Worm (Caenorhabditis elegans) whole organism, late embryonic: Measurements from ENCODE around the gene vrp-1.

Source experiments
- C08G9.2 ChIP-seq: sonication (generic microtip); optimal IDR thresholded peaks from 2 replicates; lab custom pipeline; 2016; ENCODE audit warnings: mild to moderate bottlenecking, missing genetic modification characterization, moderate library complexity, missing compliant biosample characterization
- F13H6.1 ChIP-seq: sonication (generic microtip); optimal IDR thresholded peaks from 2 replicates; lab custom pipeline; 2016; ENCODE audit warnings: missing genetic modification characterization, missing compliant biosample characterization
- K09A11.1 ChIP-seq: sonication (generic microtip); optimal IDR thresholded peaks from 2 replicates; lab custom pipeline; 2017; ENCODE audit warnings: antibody characterized with exemption, mild to moderate bottlenecking, missing genetic modification characterization, missing compliant biosample characterization; ENCODE audit not compliant: insufficient read depth
- ahr-1 ChIP-seq: sonication (generic microtip); optimal IDR thresholded peaks from 2 replicates; lab custom pipeline; 2016; ENCODE audit warnings: missing genetic modification characterization, missing compliant biosample characterization
- ceh-24 ChIP-seq: sonication (generic microtip); optimal IDR thresholded peaks from 2 replicates; lab custom pipeline; 2016; ENCODE audit warnings: mild to moderate bottlenecking, missing genetic modification characterization, missing compliant biosample characterization
- ceh-30 ChIP-seq: fragments of 150-350 bp; optimal IDR thresholded peaks from 2 replicates; lab custom pipeline; 2014; ENCODE audit warnings: missing biosample characterization, missing genetic modification characterization
- ceh-34 ChIP-seq: sonication (generic microtip); optimal IDR thresholded peaks from 2 replicates; lab custom pipeline; 2016; ENCODE audit warnings: mild to moderate bottlenecking, missing genetic modification characterization, missing compliant biosample characterization
- ceh-45 ChIP-seq: fragments of 200-800 bp; sonication (Bioruptor generic); IDR thresholded peaks from 2 replicates; pipeline ENCODE4 v1.3.6; 2022; ENCODE audit warnings: missing genetic modification reagents, missing genetic modification characterization, missing compliant biosample characterization
- ceh-6 ChIP-seq: fragments of 200-800 bp; sonication (Bioruptor generic); optimal IDR thresholded peaks from 2 replicates; lab custom pipeline; 2018; ENCODE audit warnings: mild to moderate bottlenecking, missing genetic modification characterization, missing compliant biosample characterization
- ceh-9 ChIP-seq: sonication (generic microtip); optimal IDR thresholded peaks from 2 replicates; lab custom pipeline; 2016; ENCODE audit warnings: mild to moderate bottlenecking, missing genetic modification characterization, inconsistent platforms, missing compliant biosample characterization
- che-1 ChIP-seq: sonication (generic microtip); optimal IDR thresholded peaks from 2 replicates; lab custom pipeline; 2016; ENCODE audit warnings: mild to moderate bottlenecking, missing genetic modification characterization, missing compliant biosample characterization
- elt-2 ChIP-seq: sonication (generic microtip); optimal IDR thresholded peaks from 2 replicates; lab custom pipeline; 2016; ENCODE audit warnings: missing genetic modification reagents, missing genetic modification characterization, missing compliant biosample characterization
- elt-4 ChIP-seq: sonication (generic microtip); optimal IDR thresholded peaks from 2 replicates; lab custom pipeline; 2016; ENCODE audit warnings: missing genetic modification characterization, missing compliant biosample characterization
- ets-4 ChIP-seq: sonication (generic microtip); optimal IDR thresholded peaks from 2 replicates; lab custom pipeline; 2016; ENCODE audit warnings: missing genetic modification characterization, missing compliant biosample characterization
- eyg-1 ChIP-seq: sonication (generic microtip); optimal IDR thresholded peaks from 2 replicates; lab custom pipeline; 2016; ENCODE audit warnings: missing genotype, missing genetic modification characterization, missing compliant biosample characterization
- fax-1 ChIP-seq: sonication (generic microtip); optimal IDR thresholded peaks from 2 replicates; lab custom pipeline; 2016; ENCODE audit warnings: missing genotype, missing genetic modification characterization, missing compliant biosample characterization
- hlh-13 ChIP-seq: fragments of 200-800 bp; sonication (Bioruptor generic); optimal IDR thresholded peaks from 2 replicates; lab custom pipeline; 2018; ENCODE audit warnings: mild to moderate bottlenecking, missing genetic modification characterization, missing compliant biosample characterization
- hlh-15 ChIP-seq: sonication (generic microtip); optimal IDR thresholded peaks from 2 replicates; lab custom pipeline; 2016; ENCODE audit warnings: missing genetic modification characterization, missing compliant biosample characterization
- hlh-6 ChIP-seq: sonication (generic microtip); optimal IDR thresholded peaks from 2 replicates; lab custom pipeline; 2016; ENCODE audit warnings: missing genotype, missing genetic modification characterization, missing compliant biosample characterization
- lim-6 ChIP-seq: sonication (generic microtip); optimal IDR thresholded peaks from 2 replicates; lab custom pipeline; 2016; ENCODE audit warnings: missing genetic modification characterization, missing compliant biosample characterization
- nhr-11 ChIP-seq: fragments of 150-350 bp; optimal IDR thresholded peaks from 2 replicates; lab custom pipeline; 2014; ENCODE audit warnings: missing biosample characterization, missing genetic modification characterization
- nhr-232 ChIP-seq: sonication (generic microtip); optimal IDR thresholded peaks from 2 replicates; lab custom pipeline; 2016; ENCODE audit warnings: missing genetic modification characterization, missing compliant biosample characterization
- npax-4 ChIP-seq: sonication (generic microtip); optimal IDR thresholded peaks from 2 replicates; lab custom pipeline; 2016; ENCODE audit warnings: missing genetic modification characterization, missing compliant biosample characterization
- odd-2 ChIP-seq: sonication (generic microtip); optimal IDR thresholded peaks from 2 replicates; lab custom pipeline; 2017; ENCODE audit warnings: antibody characterized with exemption, mild to moderate bottlenecking, missing genetic modification characterization, missing compliant biosample characterization
- pag-3 ChIP-seq: sonication (generic microtip); optimal IDR thresholded peaks from 2 replicates; lab custom pipeline; 2016; ENCODE audit warnings: missing compliant biosample characterization, missing genetic modification characterization, borderline replicate concordance
- pat-9 ChIP-seq: fragments of 200-800 bp; sonication (Bioruptor generic); optimal IDR thresholded peaks from 2 replicates; lab custom pipeline; 2018; ENCODE audit warnings: mild to moderate bottlenecking, missing genetic modification characterization, moderate library complexity, missing compliant biosample characterization
- pax-1 ChIP-seq: fragments of 150-350 bp; optimal IDR thresholded peaks from 2 replicates; lab custom pipeline; 2014; ENCODE audit warnings: missing biosample characterization, missing genetic modification characterization
- pha-2 ChIP-seq: sonication (generic microtip); optimal IDR thresholded peaks from 2 replicates; lab custom pipeline; 2017; ENCODE audit warnings: mild to moderate bottlenecking, missing genetic modification characterization, missing compliant biosample characterization
- pha-4 ChIP-seq: fragments of 150-350 bp; optimal IDR thresholded peaks from 2 replicates; lab custom pipeline; 2018; ENCODE audit warnings: missing biosample characterization, missing genetic modification reagents, missing genetic modification characterization
- ref-2 ChIP-seq: sonication (generic microtip); optimal IDR thresholded peaks from 2 replicates; lab custom pipeline; 2016; ENCODE audit warnings: missing genetic modification characterization, missing compliant biosample characterization
- rnt-1 ChIP-seq: sonication (generic microtip); optimal IDR thresholded peaks from 2 replicates; lab custom pipeline; 2016; ENCODE audit warnings: missing genetic modification characterization, missing compliant biosample characterization
- sox-2 ChIP-seq: fragments of 200-800 bp; sonication (Bioruptor generic); IDR thresholded peaks from 2 replicates; pipeline ENCODE4 v1.3.6; 2022; ENCODE audit warnings: missing genetic modification reagents, missing genetic modification characterization, missing compliant biosample characterization
- sox-4 ChIP-seq: sonication (generic microtip); optimal IDR thresholded peaks from 2 replicates; lab custom pipeline; 2017; ENCODE audit warnings: mild to moderate bottlenecking, missing genetic modification characterization, inconsistent platforms, missing compliant biosample characterization
- syd-9 ChIP-seq: sonication (generic microtip); optimal IDR thresholded peaks from 2 replicates; lab custom pipeline; 2016; ENCODE audit warnings: mild to moderate bottlenecking, missing genetic modification characterization, moderate library complexity, missing compliant biosample characterization
- tbx-2 ChIP-seq: sonication (generic microtip); optimal IDR thresholded peaks from 2 replicates; lab custom pipeline; 2016; ENCODE audit warnings: missing genetic modification characterization, missing compliant biosample characterization
- tbx-7 ChIP-seq: sonication (generic microtip); optimal IDR thresholded peaks from 2 replicates; lab custom pipeline; 2016; ENCODE audit warnings: missing genotype, missing genetic modification characterization, missing compliant biosample characterization
- ttx-3 ChIP-seq: sonication (generic microtip); optimal IDR thresholded peaks from 2 replicates; lab custom pipeline; 2016; ENCODE audit warnings: missing genetic modification reagents, missing genetic modification characterization, missing compliant biosample characterization
- unc-86 ChIP-seq: sonication (generic microtip); optimal IDR thresholded peaks from 2 replicates; lab custom pipeline; 2016; ENCODE audit warnings: missing genetic modification characterization, missing compliant biosample characterization

Gene vrp-1

DNA sequence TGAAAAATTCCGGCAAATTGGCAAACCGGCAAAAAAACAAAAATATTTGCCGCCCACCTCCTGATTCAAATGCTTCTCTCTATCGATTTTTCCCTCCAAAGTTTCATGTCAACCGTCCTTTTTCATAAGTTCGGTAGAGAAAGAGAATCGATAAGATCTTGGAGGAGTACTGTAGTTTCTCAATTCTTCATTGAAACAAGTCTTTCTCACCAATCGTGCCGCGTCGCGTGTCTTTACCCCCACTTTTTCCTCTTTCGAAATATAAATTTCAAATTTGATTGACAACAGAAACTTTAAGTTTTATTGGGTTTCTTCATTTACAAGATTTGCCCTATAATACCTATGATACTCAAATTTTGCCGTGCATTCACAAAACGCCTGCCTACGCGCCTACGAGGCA lies 6.2 kb downstream of the vrp-1 start:
- no peak for TF ChIP-seq syd-9 (tag; lab: Kevin White, UChicago)
- no peak for TF ChIP-seq pat-9
- TF ChIP-seq tbx-2: no peak
- TF ChIP-seq hlh-13 (GFP tag; lab: Kevin White, UChicago): no peak
- TF ChIP-seq tbx-7 (tag; lab: Kevin White, UChicago): no peak
- no peak for TF ChIP-seq elt-4 (tag; lab: Kevin White, UChicago)
- TF ChIP-seq F13H6.1 (tag; lab: Kevin White, UChicago): no peak
- no peak for TF ChIP-seq nhr-232 (tag; lab: Kevin White, UChicago)
- TF ChIP-seq ttx-3: no peak
- no peak for TF ChIP-seq K09A11.1 (tag; lab: Kevin White, UChicago)
- no peak for TF ChIP-seq ets-4 (tag; lab: Kevin White, UChicago)
- no peak for TF ChIP-seq npax-4 (tag; lab: Kevin White, UChicago)
- no peak for TF ChIP-seq C08G9.2
- TF ChIP-seq ceh-6 (GFP tag; lab: Kevin White, UChicago): no peak
- TF ChIP-seq pag-3 (tag; lab: Kevin White, UChicago): no peak
- TF ChIP-seq lim-6 (tag; lab: Kevin White, UChicago): no peak
- no peak for TF ChIP-seq che-1 (tag; lab: Kevin White, UChicago)
- no peak for TF ChIP-seq rnt-1 (tag; lab: Kevin White, UChicago)
- TF ChIP-seq ceh-45 (GFP tag; lab: Robert Waterston, UW): no peak
- TF ChIP-seq, all 69 proteins: peak for 0

DNA sequence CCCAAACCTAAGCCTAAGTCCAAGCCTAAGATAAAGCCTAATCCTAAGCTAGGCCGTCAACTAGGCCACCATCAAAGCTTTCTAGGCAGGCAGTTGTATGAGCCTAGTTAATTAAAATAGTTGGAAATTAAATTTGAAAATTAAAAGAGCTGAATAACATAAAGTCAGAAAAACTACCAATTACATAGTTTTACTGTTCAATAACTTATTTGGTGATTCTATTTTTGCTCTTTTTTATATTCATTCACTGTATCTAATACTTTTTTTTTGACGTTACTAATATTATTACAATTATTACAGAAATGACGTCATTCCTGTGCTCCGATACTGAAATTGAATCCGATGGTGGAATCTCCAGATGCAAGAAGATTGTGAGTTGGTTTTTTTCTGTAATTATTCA lies 7.1 kb downstream of the vrp-1 start, which contains the start of gene lin-22:
lin-22 (plus strand) TSS at position 301 of the 400 bp plus-strand sequence.
- TF ChIP-seq tbx-2: no peak
- no peak for TF ChIP-seq ceh-9 (tag; lab: Kevin White, UChicago)
- no peak for TF ChIP-seq C08G9.2
- no peak for TF ChIP-seq eyg-1 (tag; lab: Kevin White, UChicago)
- no peak for TF ChIP-seq ceh-24 (tag; lab: Kevin White, UChicago)
- TF ChIP-seq pat-9: no peak
- no peak for TF ChIP-seq rnt-1 (tag; lab: Kevin White, UChicago)
- no peak for TF ChIP-seq sox-4
- no peak for TF ChIP-seq hlh-6 (tag; lab: Kevin White, UChicago)
- TF ChIP-seq elt-2 (tag; lab: Kevin White, UChicago): no peak
- no peak for TF ChIP-seq ttx-3
- no peak for TF ChIP-seq pha-4 (tag; lab: Kevin White, UChicago)
- no peak for TF ChIP-seq elt-4 (tag; lab: Kevin White, UChicago)
- TF ChIP-seq sox-2 (GFP tag; lab: Robert Waterston, UW): no peak
- no peak for TF ChIP-seq ceh-34

DNA sequence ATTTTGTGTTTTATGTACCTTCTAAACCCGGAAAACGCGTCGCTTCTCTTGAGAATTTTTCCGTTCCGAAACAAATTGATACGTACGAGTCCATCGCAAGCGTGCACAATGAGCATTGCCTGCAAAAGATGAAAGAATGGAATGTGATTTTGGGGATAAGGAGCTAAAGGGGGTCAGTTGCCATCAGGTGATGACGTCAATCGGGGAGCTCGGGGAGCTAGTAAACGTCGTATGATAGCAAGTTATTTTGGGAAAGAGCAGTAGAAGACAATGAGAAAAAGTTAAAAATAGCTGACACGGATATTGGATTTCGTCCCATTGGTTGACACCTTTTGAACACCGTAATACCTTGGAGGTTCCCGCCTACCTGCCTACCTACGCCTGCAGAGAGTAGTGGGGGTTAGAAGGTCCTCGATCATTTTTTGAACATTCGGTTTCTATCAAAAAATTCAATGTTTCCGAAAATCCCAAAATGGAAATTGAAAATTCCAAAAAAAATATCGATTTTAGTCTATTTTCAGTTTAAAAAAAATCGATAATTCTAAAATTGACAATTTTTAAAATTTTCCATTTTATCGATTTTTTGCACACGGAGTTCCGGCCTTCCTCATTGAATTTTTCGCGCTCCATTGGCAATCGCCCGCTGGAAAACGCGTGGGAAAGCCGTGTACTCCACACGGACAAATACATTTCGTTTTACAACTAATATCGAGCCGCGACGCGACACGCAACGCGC lies 13.7 kb downstream of the vrp-1 start:
- TF ChIP-seq nhr-232 (tag; lab: Kevin White, UChicago) (no peak), ref-2 (tag; lab: Kevin White, UChicago) (no peak), ceh-34 (no peak), odd-2 (tag; lab: Kevin White, UChicago) (no peak), lim-6 (tag; lab: Kevin White, UChicago) (no peak), hlh-15 (tag; lab: Kevin White, UChicago) (no peak), ceh-45 (GFP tag; lab: Robert Waterston, UW) (no peak), fax-1 (no peak), eyg-1 (tag; lab: Kevin White, UChicago) (no peak), npax-4 (tag; lab: Kevin White, UChicago) (no peak)
- TF ChIP-seq, all 69 proteins: peak for 0

DNA sequence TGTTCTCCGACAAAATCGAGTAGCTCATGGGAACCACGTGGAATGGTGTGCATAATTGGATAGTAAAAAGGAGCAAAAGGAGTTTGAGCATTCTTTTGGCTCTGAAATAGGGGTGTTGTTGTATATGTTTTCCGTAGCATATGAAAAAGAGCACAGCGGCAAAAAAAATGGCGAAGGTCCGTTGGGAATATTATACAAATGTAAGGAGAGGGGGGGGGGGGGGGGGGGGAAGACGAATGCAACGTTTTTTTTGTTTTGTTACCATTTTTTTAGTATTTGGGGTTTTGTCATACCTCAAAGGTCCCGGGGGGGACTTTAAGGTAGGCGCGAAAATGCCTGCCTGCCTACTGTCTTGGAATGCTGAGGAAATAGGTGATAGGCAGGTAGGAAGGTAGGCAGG lies 16.5 kb downstream of the vrp-1 start, which contains the start of gene ndnf-1:
ndnf-1 (minus strand) TSS at position 101 of the 400 bp plus-strand sequence.
- no peak for TF ChIP-seq pax-1 (tag; lab: Kevin White, UChicago)
- no peak for TF ChIP-seq C08G9.2
- TF ChIP-seq sox-4: no peak
- TF ChIP-seq elt-4 (tag; lab: Kevin White, UChicago): no peak
- TF ChIP-seq unc-86: no peak
- TF ChIP-seq nhr-11 (tag; lab: Kevin White, UChicago): no peak
- no peak for TF ChIP-seq ceh-30 (tag; lab: Kevin White, UChicago)
- TF ChIP-seq pha-2 (tag; lab: Kevin White, UChicago): no peak
- TF ChIP-seq ahr-1 (tag; lab: Kevin White, UChicago): no peak
- no peak for TF ChIP-seq pat-9
